Fruit fly (Drosophila melanogaster): ENCODE data around the gene CG32318.
A peak's percentile ranks its signal among the peaks of the same experiment; 100 is the strongest.
"Not testable (repeated sequence)": the region's sequence is repeated elsewhere in the genome, so short reads cannot be mapped to it uniquely, and the experiment has no call there.

Gene CG32318

dm6 chr3L:1250396-1250795 is 3.7 kb upstream of the CG32318 start, which contains the start of gene Bfc:
Gene Bfc (plus strand): TSS chr3L:1250696.
- TF ChIP-seq CG32264 (GFP tag; optimal IDR thresholded peaks at IDR 0.05): no peak

dm6 chr3L:1247627-1248295 is 1.0 kb upstream of the CG32318 start, which contains the start of the genes Psf1 and Sac1:
Gene Psf1 (minus strand): TSS chr3L:1247677.
Gene Sac1 (plus strand): TSS chr3L:1247817.
- TF ChIP-seq psq (GFP tag; optimal IDR thresholded peaks at IDR 0.05) (peak; percentile 38), rgr (GFP tag; optimal IDR thresholded peaks at IDR 0.05) (peak; percentile 44), Vsx2 (GFP tag; optimal IDR thresholded peaks at IDR 0.05; ENCODE audit: partially characterized antibody) (no peak), ey (GFP tag; optimal IDR thresholded peaks at IDR 0.05) (peak; percentile 41), Sp1 (GFP tag; optimal IDR thresholded peaks at IDR 0.05) (peak; percentile 30), lola (GFP tag; optimal IDR thresholded peaks at IDR 0.05) (no peak), CrebA (GFP tag; optimal IDR thresholded peaks at IDR 0.05; ENCODE audit: borderline replicate concordance) (no peak), Myc (optimal IDR thresholded peaks at IDR 0.05) (peak; percentile 53), Rel (GFP tag; optimal IDR thresholded peaks at IDR 0.05) (no peak), Rel (tag; optimal IDR thresholded peaks at IDR 0.05) (peak; percentile 73), dmrt93B (GFP tag; optimal IDR thresholded peaks at IDR 0.05) (peak; percentile 19), HLH106 (tag; optimal IDR thresholded peaks at IDR 0.05) (peak; percentile 55), h (GFP tag; optimal IDR thresholded peaks at IDR 0.05) (peak; percentile 5), foxo (GFP tag; optimal IDR thresholded peaks at IDR 0.05) (peak in 1 of 2 experiments; percentile 50), woc (GFP tag; optimal IDR thresholded peaks at IDR 0.05) (peak; percentile 60), fru (GFP tag; optimal IDR thresholded peaks at IDR 0.05) (peak; percentile 8), sv (GFP tag; optimal IDR thresholded peaks at IDR 0.05) (peak; percentile 37)

dm6 chr3L:1245810-1246209 is 913 bp downstream of the CG32318 start, which contains the start of gene Klp61F:
Gene Klp61F (minus strand): TSS chr3L:1245910.
- TF ChIP-seq dsf (GFP tag; optimal IDR thresholded peaks at IDR 0.05; ENCODE audit: borderline replicate concordance); Mio (GFP tag; optimal IDR thresholded peaks at IDR 0.05); Hr78 (GFP tag; optimal IDR thresholded peaks at IDR 0.05): not testable (repeated sequence)

dm6 chr3L:1238219-1238618 is 8.5 kb downstream of the CG32318 start, which contains the start of gene CG9192:
Gene CG9192 (minus strand): TSS chr3L:1238319.
- no peak for TF ChIP-seq tai (GFP tag; optimal IDR thresholded peaks at IDR 0.05)
- no peak for TF ChIP-seq N (GFP tag; optimal IDR thresholded peaks at IDR 0.05)
- TF ChIP-seq usp (GFP tag; optimal IDR thresholded peaks at IDR 0.05): no peak
- TF ChIP-seq Sp1 (GFP tag; optimal IDR thresholded peaks at IDR 0.05): no peak
- TF ChIP-seq Myc (optimal IDR thresholded peaks at IDR 0.05): no peak
- no peak for TF ChIP-seq Dif (GFP tag; optimal IDR thresholded peaks at IDR 0.05; ENCODE audit: partially characterized antibody)
- no peak for TF ChIP-seq GATAd (GFP tag; optimal IDR thresholded peaks at IDR 0.05)
- TF ChIP-seq Vsx2 (GFP tag; optimal IDR thresholded peaks at IDR 0.05; ENCODE audit: partially characterized antibody): no peak
- TF ChIP-seq jim (GFP tag; optimal IDR thresholded peaks at IDR 0.05): no peak
- TF ChIP-seq dl (GFP tag; optimal IDR thresholded peaks at IDR 0.05; ENCODE audit: insufficient read depth in 1 of 2, partially characterized antibody in 2 of 2): no peak
- TF ChIP-seq dmrt93B (GFP tag; optimal IDR thresholded peaks at IDR 0.05): no peak
- TF ChIP-seq Mio (GFP tag; optimal IDR thresholded peaks at IDR 0.05): no peak

- TF ChIP-seq Vsx2 (GFP tag; optimal IDR thresholded peaks at IDR 0.05; ENCODE audit: partially characterized antibody) (no peak), CrebA (GFP tag; optimal IDR thresholded peaks at IDR 0.05; ENCODE audit: borderline replicate concordance) (no peak), h (GFP tag; optimal IDR thresholded peaks at IDR 0.05) (no peak), rgr (GFP tag; optimal IDR thresholded peaks at IDR 0.05) (no peak), CG32264 (GFP tag; optimal IDR thresholded peaks at IDR 0.05) (no peak), sv (GFP tag; optimal IDR thresholded peaks at IDR 0.05) (no peak)
These were observed 11.3 kb downstream of the CG32318 start, which contains the start of gene galene for dm6 chr3L:1235426-1235825. Gene galene (plus strand): TSS chr3L:1235726.

dm6 chr3L:1233830-1234229 is 12.9 kb downstream of the CG32318 start, which contains the start of gene CG33966:
Gene CG33966 (plus strand): TSS chr3L:1234130.
- TF ChIP-seq sv (GFP tag; optimal IDR thresholded peaks at IDR 0.05) (no peak), dsf (GFP tag; optimal IDR thresholded peaks at IDR 0.05; ENCODE audit: borderline replicate concordance) (no peak), Myc (optimal IDR thresholded peaks at IDR 0.05) (no peak), sage (GFP tag; optimal IDR thresholded peaks at IDR 0.05) (no peak), Sp1 (GFP tag; optimal IDR thresholded peaks at IDR 0.05) (no peak), Vsx2 (GFP tag; optimal IDR thresholded peaks at IDR 0.05; ENCODE audit: partially characterized antibody) (no peak), lola (GFP tag; optimal IDR thresholded peaks at IDR 0.05) (no peak), psq (GFP tag; optimal IDR thresholded peaks at IDR 0.05) (no peak), brk (GFP tag; optimal IDR thresholded peaks at IDR 0.05) (no peak), Abd-B (GFP tag; optimal IDR thresholded peaks at IDR 0.05) (no peak), CG32264 (GFP tag; optimal IDR thresholded peaks at IDR 0.05) (no peak), CrebA (GFP tag; optimal IDR thresholded peaks at IDR 0.05; ENCODE audit: borderline replicate concordance) (no peak), OdsH (GFP tag; optimal IDR thresholded peaks at IDR 0.05) (no peak), GATAd (GFP tag; optimal IDR thresholded peaks at IDR 0.05) (no peak), Dfd (GFP tag; optimal IDR thresholded peaks at IDR 0.05) (no peak), CG9705 (GFP tag; optimal IDR thresholded peaks at IDR 0.05) (no peak), Hnf4 (GFP tag; optimal IDR thresholded peaks at IDR 0.05) (no peak), dmrt93B (GFP tag; optimal IDR thresholded peaks at IDR 0.05) (no peak), woc (GFP tag; optimal IDR thresholded peaks at IDR 0.05) (no peak)

Data from whole organism, wandering third instar larva.